Worm (Caenorhabditis elegans): Measurements from ENCODE around the gene kbp-3.
"Not testable (repeated sequence)": the region's sequence is repeated elsewhere in the genome, so short reads cannot be mapped to it uniquely, and the experiment has no call there.

Gene kbp-3

DNA sequence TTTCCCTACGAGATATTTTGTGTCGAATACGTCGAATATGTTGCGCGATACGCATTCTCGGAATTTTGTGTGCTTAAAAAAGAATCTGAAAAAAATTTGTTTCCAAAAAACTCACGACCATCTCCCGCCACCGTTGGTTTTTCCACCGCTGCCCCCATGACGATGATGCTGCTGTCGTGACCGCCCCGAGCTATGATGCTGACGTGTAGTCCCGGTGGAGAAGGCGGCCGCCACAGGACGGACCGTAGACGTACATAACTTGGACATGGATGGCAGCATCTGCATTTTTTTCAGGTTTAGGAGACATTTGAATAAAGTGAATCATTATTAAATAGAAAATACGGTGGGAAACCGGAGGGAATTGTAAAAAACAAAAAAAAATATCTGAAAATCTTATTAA is 45.7 kb downstream of the kbp-3 start, which contains the start of gene ddl-3:
TSS of gene ddl-3 (minus strand) at position 289 of the 400 bp plus-strand sequence.
- not testable (repeated sequence) for TF ChIP-seq hmbx-1 (tag; optimal IDR thresholded peaks at IDR 0.05); ceh-13 (GFP tag; optimal IDR thresholded peaks at IDR 0.05); pes-1 (GFP tag; IDR thresholded peaks at IDR 0.05)

Data from whole organism, early embryonic.